Worm (Caenorhabditis elegans) whole organism, L4/young adult: Measurements from ENCODE around the gene ZK105.6.

Source experiments
- W03F9.2 ChIP-seq: fragments of 150-350 bp; optimal IDR thresholded peaks from 2 replicates; lab custom pipeline; 2014; ENCODE audit warnings: missing biosample characterization, missing genetic modification characterization
- dao-5 ChIP-seq: sonication (generic microtip); optimal IDR thresholded peaks from 2 replicates; lab custom pipeline; 2016; ENCODE audit warnings: missing genotype, missing genetic modification characterization, moderate library complexity, missing compliant biosample characterization
- him-1 ChIP-seq: sonication (generic microtip); optimal IDR thresholded peaks from 2 replicates; lab custom pipeline; 2016; ENCODE audit warnings: missing genotype, missing genetic modification reagents, missing genetic modification characterization, missing compliant biosample characterization

ce11 chrV:7770961-7771360, 47.1 kb upstream of the ZK105.6 start, which contains the start of gene frpr-3:
- TF ChIP-seq him-1 (tag; lab: Kevin White, UChicago): no peak
- TF ChIP-seq dao-5 (tag; lab: Kevin White, UChicago): no peak
- no peak for TF ChIP-seq W03F9.2
